Worm (Caenorhabditis elegans) whole organism, early embryonic: ENCODE data around the gene H04D03.2.
"Not testable (repeated sequence)": the region's sequence is repeated elsewhere in the genome, so short reads cannot be mapped to it uniquely, and the experiment has no call there.

Experiments used
- B0310.2 ChIP-seq: sonication (generic microtip); optimal IDR thresholded peaks from 2 replicates; lab custom pipeline; 2016; ENCODE audit warnings: mild to moderate bottlenecking, missing genetic modification characterization, missing compliant biosample characterization
- F13C5.2 ChIP-seq: sonication (generic microtip); optimal IDR thresholded peaks from 2 replicates; lab custom pipeline; 2017; ENCODE audit warnings: mild to moderate bottlenecking, missing genetic modification characterization, inconsistent platforms, missing compliant biosample characterization
- aly-1 ChIP-seq: sonication (generic microtip); optimal IDR thresholded peaks from 2 replicates; lab custom pipeline; 2016; ENCODE audit warnings: missing genetic modification characterization, missing compliant biosample characterization
- ama-1 ChIP-seq: fragments of 150-350 bp; optimal IDR thresholded peaks from 2 replicates; lab custom pipeline; 2014
- ceh-13 ChIP-seq: fragments of 200-800 bp; sonication (Bioruptor generic); optimal IDR thresholded peaks from 2 replicates; lab custom pipeline; 2018; ENCODE audit warnings: mild to moderate bottlenecking, missing genetic modification characterization, missing compliant biosample characterization
- ceh-36 ChIP-seq: sonication (generic microtip); optimal IDR thresholded peaks from 2 replicates; lab custom pipeline; 2016; ENCODE audit warnings: missing genetic modification characterization, inconsistent platforms, missing compliant biosample characterization
- ets-7 ChIP-seq: sonication (generic microtip); optimal IDR thresholded peaks from 2 replicates; lab custom pipeline; 2016; ENCODE audit warnings: missing genotype, missing genetic modification characterization, missing compliant biosample characterization
- flt-1 ChIP-seq: fragments of 200-800 bp; sonication (Bioruptor generic); IDR thresholded peaks from 2 replicates; pipeline ENCODE4 v1.3.6; 2022; ENCODE audit warnings: missing genetic modification characterization, missing compliant biosample characterization
- hmbx-1 ChIP-seq: sonication (generic microtip); optimal IDR thresholded peaks from 2 replicates; lab custom pipeline; 2016; ENCODE audit warnings: mild to moderate bottlenecking, missing genetic modification characterization, missing compliant biosample characterization
- hmg-4 ChIP-seq: fragments of 200-800 bp; sonication (Bioruptor generic); optimal IDR thresholded peaks from 2 replicates; lab custom pipeline; 2018; ENCODE audit warnings: mild to moderate bottlenecking, missing genetic modification characterization, missing compliant biosample characterization
- hnd-1 ChIP-seq: sonication (generic microtip); optimal IDR thresholded peaks from 2 replicates; lab custom pipeline; 2016; ENCODE audit warnings: missing genetic modification characterization, missing compliant biosample characterization
- pes-1 ChIP-seq: fragments of 200-800 bp; sonication (Bioruptor generic); IDR thresholded peaks from 2 replicates; pipeline ENCODE4 v1.3.6; 2022; ENCODE audit warnings: missing genetic modification reagents, missing genetic modification characterization, missing compliant biosample characterization
- scrt-1 ChIP-seq: fragments of 200-800 bp; sonication (Bioruptor generic); IDR thresholded peaks from 2 replicates; pipeline ENCODE4 v1.3.6; 2022; ENCODE audit warnings: missing genetic modification characterization, missing compliant biosample characterization
- sea-1 ChIP-seq: fragments of 200-800 bp; sonication (Bioruptor generic); conservative IDR thresholded peaks from 2 replicates; pipeline ENCODE4 v1.3.6; 2022; ENCODE audit warnings: missing genetic modification characterization, missing compliant biosample characterization
- tbx-11 ChIP-seq: fragments of 200-800 bp; sonication (Bioruptor generic); IDR thresholded peaks from 2 replicates; pipeline ENCODE4 v1.3.6; 2022; ENCODE audit warnings: missing genetic modification characterization, missing compliant biosample characterization
- tbx-37 ChIP-seq: fragments of 200-800 bp; sonication (Bioruptor generic); conservative IDR thresholded peaks from 2 replicates; pipeline ENCODE4 v1.3.6; 2022; ENCODE audit warnings: missing genetic modification reagents, missing genetic modification characterization, missing compliant biosample characterization
- tra-4 ChIP-seq: sonication (generic microtip); optimal IDR thresholded peaks from 2 replicates; lab custom pipeline; 2017; ENCODE audit warnings: missing genetic modification characterization, missing compliant biosample characterization

Gene H04D03.2

DNA sequence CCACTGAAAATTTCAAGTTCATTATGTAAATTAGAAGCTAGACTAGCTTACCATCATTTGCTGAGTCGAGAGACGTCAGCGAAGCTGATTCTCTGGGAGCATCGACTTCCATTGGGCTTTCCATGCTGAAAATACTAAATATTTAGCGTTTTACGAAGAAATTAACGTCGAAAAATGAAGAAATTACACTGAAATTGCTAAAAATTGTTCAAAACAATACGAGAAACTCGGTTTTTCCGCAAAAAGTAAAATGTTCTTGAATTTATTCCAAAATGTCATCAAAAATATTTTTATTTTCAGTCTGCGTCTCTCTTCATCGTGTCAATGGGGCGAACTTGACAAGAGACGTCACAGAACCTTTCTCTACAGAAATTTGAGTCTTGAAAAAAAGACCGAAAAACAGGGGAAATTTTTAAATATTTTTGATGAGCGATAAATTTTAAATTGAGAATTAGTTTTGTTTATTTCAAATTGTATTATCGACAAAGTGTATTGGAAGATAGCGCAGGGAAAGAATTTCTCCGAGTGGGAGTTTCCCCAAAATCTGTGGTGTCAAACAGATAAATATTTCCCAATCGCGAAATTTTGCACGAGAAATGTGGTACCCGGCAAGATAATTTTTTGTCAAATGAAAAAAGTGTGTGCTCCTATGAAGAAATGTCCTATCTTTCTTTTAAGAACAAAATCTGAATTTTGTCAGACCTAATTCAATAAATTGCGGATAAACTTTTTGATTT, 18.4 kb upstream of the H04D03.2 start, which contains the start of gene ecps-1:
Gene ecps-1 (minus strand): TSS at position 125 of the 737 bp plus-strand sequence.
- TF ChIP-seq hnd-1 (tag; lab: Kevin White, UChicago) = no peak
- TF ChIP-seq scrt-1 (GFP tag; lab: Robert Waterston, UW) = peak; percentile 35; the same call in 1 of the 2 replicates
- peak; percentile 60; the same call in 1 of the 2 replicates for TF ChIP-seq tbx-37 (GFP tag; lab: Robert Waterston, UW)
- no peak for TF ChIP-seq ceh-13 (GFP tag; lab: Kevin White, UChicago)
- TF ChIP-seq tra-4 (tag; lab: Kevin White, UChicago) = no peak
- peak; percentile 23; the same call in 1 of the 2 replicates for TF ChIP-seq tbx-11
- 0 out of 2 replicates have a peak, but pooled peaks have one; percentile 11 for TF ChIP-seq sea-1 (GFP tag; lab: Robert Waterston, UW)
- no peak for TF ChIP-seq aly-1 (tag; lab: Kevin White, UChicago)
- TF ChIP-seq hmg-4 (GFP tag; lab: Kevin White, UChicago) = no peak
- peak; percentile 28; the same call in 1 of the 2 replicates for TF ChIP-seq flt-1
- TF ChIP-seq pes-1 = peak; percentile 75

DNA sequence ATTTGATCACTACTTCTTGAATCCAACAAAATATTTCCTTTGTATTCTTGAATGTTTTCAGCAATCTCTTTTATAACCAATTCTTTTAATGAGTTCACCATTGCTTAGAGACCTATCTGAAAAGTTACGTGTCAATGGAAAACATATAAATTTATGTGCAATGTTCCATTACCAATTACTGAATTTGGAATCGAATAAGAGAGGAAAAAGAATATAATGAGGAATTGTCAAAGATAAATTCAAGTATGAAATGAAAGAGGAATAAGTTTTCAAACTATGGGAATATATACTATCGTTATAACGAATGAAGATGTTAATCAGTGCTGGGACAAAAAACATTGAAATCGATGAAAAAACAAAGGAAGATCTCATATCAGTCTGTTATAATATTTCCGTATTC, 8.8 kb upstream of the H04D03.2 start, which contains the start of gene H04D03.4:
Gene H04D03.4 (minus strand): TSS at position 101 of the 400 bp plus-strand sequence.
- no peak for TF ChIP-seq pes-1
- TF ChIP-seq flt-1 = no peak
- TF ChIP-seq ets-7 (tag; lab: Kevin White, UChicago) = no peak
- no peak for TF ChIP-seq B0310.2 (tag; lab: Kevin White, UChicago)
- TF ChIP-seq hnd-1 (tag; lab: Kevin White, UChicago) = no peak
- TF ChIP-seq aly-1 (tag; lab: Kevin White, UChicago) = no peak
- no peak for TF ChIP-seq hmbx-1
- TF ChIP-seq hmg-4 (GFP tag; lab: Kevin White, UChicago) = no peak
- no peak for TF ChIP-seq ama-1 (lab: Kevin White, UChicago)
- TF ChIP-seq scrt-1 (GFP tag; lab: Robert Waterston, UW) = no peak
- TF ChIP-seq sea-1 (GFP tag; lab: Robert Waterston, UW) = no peak
- no peak for TF ChIP-seq tbx-11
- no peak for TF ChIP-seq ceh-13 (GFP tag; lab: Kevin White, UChicago)
- no peak for TF ChIP-seq tra-4 (tag; lab: Kevin White, UChicago)
- no peak for TF ChIP-seq ceh-36

DNA sequence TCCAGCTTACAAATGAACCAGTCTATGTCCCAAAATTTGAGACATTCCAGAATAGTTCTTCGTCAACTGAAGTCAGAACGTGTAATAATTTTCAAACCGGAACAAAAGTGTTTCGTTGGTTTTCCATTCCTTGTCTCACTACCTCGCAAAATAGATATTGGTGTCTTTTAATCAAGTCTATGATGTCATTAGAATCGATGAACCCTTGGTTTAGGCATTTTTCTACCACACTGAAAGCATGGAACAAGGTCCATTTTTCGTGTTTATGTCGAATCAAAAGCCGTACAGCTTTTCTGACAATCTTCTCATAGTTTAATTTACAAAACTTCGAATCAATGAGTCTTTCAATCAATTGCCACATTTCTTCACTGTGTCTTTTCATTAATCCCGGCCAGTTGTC, 4.5 kb upstream of the H04D03.2 start, which contains the start of gene H04D03.7:
Gene H04D03.7 (minus strand): TSS at position 101 of the 400 bp plus-strand sequence.
- TF ChIP-seq ets-7 (tag; lab: Kevin White, UChicago) (no peak), tbx-11 (no peak)

DNA sequence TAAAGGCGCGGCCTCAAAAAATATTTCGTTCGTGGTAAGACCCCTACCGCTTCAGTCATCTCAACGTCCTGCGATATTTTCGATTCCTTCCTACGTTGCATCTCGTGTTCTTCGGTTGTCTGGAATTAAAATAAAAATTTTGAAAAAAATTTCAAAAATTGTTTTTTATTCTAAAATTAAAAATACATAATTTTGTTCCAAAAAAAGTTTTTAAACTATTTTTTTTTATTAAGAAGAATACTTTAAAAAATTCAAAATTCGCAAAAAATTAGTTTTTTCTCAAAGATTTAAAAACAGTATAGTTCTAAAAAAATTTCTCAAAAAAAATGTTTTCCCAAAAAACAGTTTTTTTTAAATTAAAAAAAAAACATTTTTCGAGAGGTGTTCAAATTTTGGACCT, 3.4 kb downstream of the H04D03.2 start, which contains the start of gene H04D03.6:
Gene H04D03.6 (minus strand): TSS at position 101 of the 400 bp plus-strand sequence.
- TF ChIP-seq scrt-1 (GFP tag; lab: Robert Waterston, UW); ceh-13 (GFP tag; lab: Kevin White, UChicago); ets-7 (tag; lab: Kevin White, UChicago): not testable (repeated sequence)

DNA sequence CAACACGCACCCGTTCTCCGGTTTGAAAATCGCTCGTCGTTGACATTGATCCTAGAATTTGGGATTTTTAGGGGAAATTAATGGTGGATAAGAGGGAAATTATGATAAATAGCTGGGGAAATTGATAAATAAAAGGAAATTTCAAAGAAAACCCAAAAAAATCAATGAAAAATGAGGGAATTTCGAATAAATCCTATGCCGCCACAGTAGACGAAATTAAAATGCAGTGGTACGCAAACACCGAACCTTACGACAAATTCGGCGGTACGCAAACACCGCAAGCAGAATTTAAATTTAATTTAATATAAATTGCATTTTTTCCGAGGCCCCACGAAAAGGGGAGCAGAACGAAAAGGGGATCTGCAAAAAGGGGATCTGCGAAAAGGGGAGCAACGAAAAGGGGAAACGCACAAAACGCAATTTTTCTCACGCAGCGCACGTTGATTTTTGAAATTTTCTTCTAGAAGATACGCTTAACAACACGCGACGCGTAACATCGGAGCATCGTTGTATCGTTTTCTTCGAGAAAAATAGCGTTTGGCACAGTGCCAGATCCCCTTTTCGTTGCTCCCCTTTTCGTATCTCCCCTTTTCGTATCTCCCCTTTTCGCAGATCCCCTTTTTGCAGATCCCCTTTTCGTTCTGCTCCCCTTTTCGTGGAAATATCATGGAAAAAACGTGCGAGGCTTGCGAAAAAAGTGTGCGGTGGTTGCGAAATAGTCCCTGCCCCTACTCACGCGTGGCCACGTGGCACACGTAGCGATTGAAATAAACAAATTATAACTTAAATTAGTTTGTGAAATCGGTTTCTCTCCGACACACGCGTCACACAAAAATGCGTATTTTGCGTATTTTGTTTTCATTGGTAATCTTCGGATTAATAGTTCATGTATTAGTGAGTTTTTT, 6.0 kb downstream of the H04D03.2 start, which contains the start of the genes smrd-1 and enu-3.1:
Gene smrd-1 (minus strand): TSS at position 51 of the 905 bp plus-strand sequence.
Gene enu-3.1 (plus strand): TSS at position 339 of the 905 bp plus-strand sequence.
- TF ChIP-seq tbx-37 (GFP tag; lab: Robert Waterston, UW) (peak; percentile 59; the same call in 1 of the 2 replicates), pes-1 (peak; percentile 57; the same call in 1 of the 2 replicates), scrt-1 (GFP tag; lab: Robert Waterston, UW) (peak; percentile 37; the same call in 1 of the 2 replicates)

DNA sequence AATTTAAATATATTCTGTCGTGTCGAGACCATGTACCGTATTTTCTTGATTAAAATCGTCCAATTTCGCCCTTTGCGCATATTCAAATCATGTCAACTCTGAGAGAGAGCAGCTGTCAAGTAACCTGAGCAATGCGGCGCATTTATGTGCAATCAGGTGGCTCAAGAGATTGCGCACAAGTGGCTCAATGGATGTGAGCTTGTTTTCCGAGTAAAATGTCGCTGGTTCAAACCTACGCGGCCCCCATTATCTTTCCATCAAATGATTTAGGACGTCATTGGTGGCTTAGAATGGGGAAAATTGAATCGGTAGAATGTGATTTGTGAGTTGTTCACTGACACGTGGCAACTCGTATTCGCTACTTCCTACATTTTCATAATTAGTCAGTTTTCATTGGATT, 10.1 kb downstream of the H04D03.2 start:
- TF ChIP-seq tra-4 (tag; lab: Kevin White, UChicago) (no peak), aly-1 (tag; lab: Kevin White, UChicago) (peak; percentile 45), pes-1 (peak; percentile 74), hmbx-1 (no peak), ceh-13 (GFP tag; lab: Kevin White, UChicago) (peak; percentile 57), hnd-1 (tag; lab: Kevin White, UChicago) (peak; percentile 46), tbx-11 (0 out of 2 replicates have a peak, but pooled peaks have one; percentile 49), hmg-4 (GFP tag; lab: Kevin White, UChicago) (peak; percentile 71), F13C5.2 (tag; lab: Kevin White, UChicago) (peak; percentile 81), B0310.2 (tag; lab: Kevin White, UChicago) (no peak), ama-1 (lab: Kevin White, UChicago) (no peak), ets-7 (tag; lab: Kevin White, UChicago) (no peak), tbx-37 (GFP tag; lab: Robert Waterston, UW) (peak; percentile 61; the same call in 1 of the 2 replicates), flt-1 (peak; percentile 61; the same call in 1 of the 2 replicates), ceh-36 (peak; percentile 76), sea-1 (GFP tag; lab: Robert Waterston, UW) (peak; percentile 84), scrt-1 (GFP tag; lab: Robert Waterston, UW) (peak; percentile 66; the same call in 1 of the 2 replicates)

DNA sequence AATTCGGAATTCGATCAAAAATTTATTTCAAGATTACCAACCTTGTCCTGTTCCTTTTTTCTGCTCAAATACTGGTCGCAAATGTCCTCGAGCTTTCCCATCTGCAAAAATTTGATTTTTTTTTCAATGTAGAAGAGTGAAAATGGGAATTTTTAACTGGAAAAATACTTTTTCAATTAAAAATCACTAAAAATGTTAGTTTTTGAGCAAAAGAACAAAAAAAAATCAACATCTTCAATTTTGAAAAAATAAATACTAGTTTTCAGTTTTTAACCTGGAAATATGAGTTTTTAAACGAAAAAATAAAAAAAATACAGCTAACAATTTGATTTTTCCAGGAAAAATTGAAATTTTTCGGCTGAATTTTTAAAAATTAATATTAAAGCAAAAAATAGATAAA, 14.3 kb downstream of the H04D03.2 start, which contains the start of gene prp-3:
Gene prp-3 (minus strand): TSS at position 101 of the 400 bp plus-strand sequence.
- no peak for TF ChIP-seq flt-1
- TF ChIP-seq B0310.2 (tag; lab: Kevin White, UChicago) = no peak
- TF ChIP-seq tra-4 (tag; lab: Kevin White, UChicago) = no peak
